Fruit fly (Drosophila melanogaster) S2 (cell line): Measurements from ENCODE around the gene CG18171.

ENCODE experiments used
- CG8478 ChIP-seq: fragments of >200 bp; optimal IDR thresholded peaks from 2 replicates; lab custom pipeline; 2018
- CTCF ChIP-seq, 2 experiments: fragments of >200 bp; optimal IDR thresholded peaks; 2 replicates each; lab custom pipeline; 2018

DNA sequence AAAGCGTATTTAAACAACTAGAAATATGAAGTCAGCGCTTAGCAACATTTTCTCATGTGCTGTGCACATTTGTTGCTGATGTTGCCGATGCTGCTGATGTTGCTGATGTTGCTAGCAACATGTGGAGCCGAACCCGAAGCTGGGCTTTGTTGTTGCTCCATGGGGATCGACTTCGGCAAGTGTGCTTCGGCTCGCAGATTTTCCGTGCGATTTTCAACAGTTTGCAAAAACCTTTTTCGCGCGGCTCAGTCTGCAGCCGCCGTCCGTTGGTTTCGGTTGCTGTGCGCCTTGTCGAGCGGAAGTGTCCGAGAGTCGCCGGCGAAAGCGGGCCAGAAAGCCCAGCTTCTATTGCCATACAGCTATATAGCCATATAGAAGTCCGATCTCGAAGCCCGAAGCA, 34.4 kb downstream of the CG18171 start:
- no peak for TF ChIP-seq CTCF (optimal IDR thresholded peaks at IDR 0.05; lab: Kevin White, UChicago)
- no peak for TF ChIP-seq CG8478
